Fruit fly (Drosophila melanogaster) whole organism, embryonic: ENCODE data around the gene CG12581.

Source experiments
- Abd-B ChIP-seq: fragments of 200-800 bp; sonication (Bioruptor generic); optimal IDR thresholded peaks from 2 replicates; lab custom pipeline; 2018; ENCODE audit warnings: missing biosample characterization, mild to moderate bottlenecking, missing genetic modification characterization, moderate library complexity
- Atf-2 ChIP-seq: fragments of 200-800 bp; sonication (Bioruptor generic); optimal IDR thresholded peaks from 2 replicates; lab custom pipeline; 2016; ENCODE audit warnings: missing biosample characterization, missing genetic modification characterization
- C15 ChIP-seq: fragments of 200-800 bp; sonication (Bioruptor generic); IDR thresholded peaks from 3 replicates; pipeline ENCODE4 v1.3.6; 2022; ENCODE audit warnings: missing biosample characterization, missing genetic modification characterization
- CG10267 ChIP-seq: fragments of 200-800 bp; sonication (Bioruptor generic); optimal IDR thresholded peaks from 2 replicates; lab custom pipeline; 2018; ENCODE audit warnings: missing biosample characterization, mild to moderate bottlenecking, missing genetic modification characterization, moderate library complexity
- CG10274 ChIP-seq: fragments of 200-800 bp; sonication (Bioruptor generic); optimal IDR thresholded peaks from 3 replicates; lab custom pipeline; 2017; ENCODE audit warnings: missing biosample characterization, mild to moderate bottlenecking, missing genetic modification characterization
- CG10431 ChIP-seq: fragments of 200-800 bp; sonication (Bioruptor generic); optimal IDR thresholded peaks from 3 replicates; lab custom pipeline; 2018; ENCODE audit warnings: missing biosample characterization, mild to moderate bottlenecking, missing genetic modification characterization
- CG11085 ChIP-seq: fragments of 200-800 bp; sonication (Bioruptor generic); IDR thresholded peaks from 2 replicates; pipeline ENCODE4 v1.3.6; 2022; ENCODE audit warnings: missing biosample characterization, missing genetic modification characterization
- CG11093 ChIP-seq: fragments of 200-800 bp; sonication (Bioruptor generic); IDR thresholded peaks from 3 replicates; pipeline ENCODE4 v1.3.6; 2022; ENCODE audit warnings: missing biosample characterization, missing genetic modification characterization
- CG12155 ChIP-seq: fragments of 200-800 bp; sonication (Bioruptor generic); optimal IDR thresholded peaks from 3 replicates; lab custom pipeline; 2016; ENCODE audit warnings: missing biosample characterization, missing genetic modification characterization
- CG12299 ChIP-seq: fragments of 200-800 bp; sonication (Bioruptor generic); optimal IDR thresholded peaks from 2 replicates; lab custom pipeline; 2018; ENCODE audit warnings: missing biosample characterization, mild to moderate bottlenecking, missing genetic modification characterization
- CG13296 ChIP-seq: fragments of 200-800 bp; sonication (Bioruptor generic); optimal IDR thresholded peaks from 3 replicates; lab custom pipeline; 2018; ENCODE audit warnings: missing biosample characterization, mild to moderate bottlenecking, missing genetic modification characterization
- CG16815 ChIP-seq: fragments of 200-800 bp; sonication (Bioruptor generic); optimal IDR thresholded peaks from 3 replicates; lab custom pipeline; 2017; ENCODE audit warnings: missing biosample characterization, mild to moderate bottlenecking, missing genetic modification characterization
- CG2129 ChIP-seq: fragments of 200-800 bp; sonication (Bioruptor generic); IDR thresholded peaks from 2 replicates; pipeline ENCODE4 v1.3.6; 2022; ENCODE audit warnings: missing biosample characterization, missing genetic modification characterization; ENCODE audit not compliant: partially characterized antibody
- CG3163 ChIP-seq: fragments of 200-800 bp; sonication (Bioruptor generic); optimal IDR thresholded peaks from 3 replicates; lab custom pipeline; 2016; ENCODE audit warnings: missing biosample characterization, missing genetic modification characterization
- CG3995 ChIP-seq: fragments of 200-800 bp; sonication (Bioruptor generic); optimal IDR thresholded peaks from 3 replicates; lab custom pipeline; 2016; ENCODE audit warnings: missing biosample characterization, missing genetic modification characterization
- CG6654 ChIP-seq: fragments of 200-800 bp; sonication (Bioruptor generic); optimal IDR thresholded peaks from 2 replicates; lab custom pipeline; 2017; ENCODE audit warnings: missing biosample characterization, mild to moderate bottlenecking, missing genetic modification characterization
- CG7357 ChIP-seq: fragments of 200-800 bp; sonication (Bioruptor generic); IDR thresholded peaks from 3 replicates; pipeline ENCODE4 v1.3.6; 2022; ENCODE audit warnings: missing biosample characterization, missing genetic modification characterization
- CG8089 ChIP-seq: fragments of 200-800 bp; sonication (Bioruptor generic); optimal IDR thresholded peaks from 3 replicates; lab custom pipeline; 2016; ENCODE audit warnings: missing biosample characterization, missing genetic modification characterization
- CG8388 ChIP-seq: fragments of 200-800 bp; sonication (Bioruptor generic); optimal IDR thresholded peaks from 2 replicates; lab custom pipeline; 2019; ENCODE audit warnings: missing biosample characterization, mild to moderate bottlenecking, missing genetic modification characterization, moderate library complexity
- Chrac-16 ChIP-seq: fragments of 200-800 bp; sonication (Bioruptor generic); optimal IDR thresholded peaks from 3 replicates; lab custom pipeline; 2016; ENCODE audit warnings: missing biosample characterization, missing genetic modification characterization
- Deaf1 ChIP-seq: fragments of 200-800 bp; optimal IDR thresholded peaks from 3 replicates; lab custom pipeline; 2019; ENCODE audit warnings: missing biosample characterization, mild to moderate bottlenecking, missing genetic modification characterization, moderate library complexity
- Dfd ChIP-seq, 2 experiments: fragments of >200 bp; optimal IDR thresholded peaks; 2 replicates each; lab custom pipeline; 2017; ENCODE audit warnings: missing biosample characterization in 2 of 2, missing genetic modification characterization in 2 of 2
- ERR ChIP-seq: fragments of 200-800 bp; sonication (Bioruptor generic); optimal IDR thresholded peaks from 2 replicates; lab custom pipeline; 2016; ENCODE audit warnings: missing biosample characterization, missing genetic modification characterization
- Ets97D ChIP-seq: fragments of 200-800 bp; sonication (Bioruptor generic); optimal IDR thresholded peaks from 3 replicates; lab custom pipeline; 2016; ENCODE audit warnings: missing biosample characterization, missing genetic modification characterization
- Hr3 ChIP-seq: fragments of 200-800 bp; sonication (Bioruptor generic); optimal IDR thresholded peaks from 3 replicates; lab custom pipeline; 2016; ENCODE audit warnings: missing biosample characterization, missing genetic modification characterization
- NK7.1 ChIP-seq: fragments of 200-800 bp; sonication (Bioruptor generic); optimal IDR thresholded peaks from 3 replicates; lab custom pipeline; 2016; ENCODE audit warnings: missing biosample characterization, missing genetic modification characterization
- Oaz ChIP-seq: fragments of 200-800 bp; sonication (Bioruptor generic); IDR thresholded peaks from 2 replicates; pipeline ENCODE4 v1.3.6; 2022; ENCODE audit warnings: missing biosample characterization, missing genetic modification characterization
- Opbp ChIP-seq: fragments of 200-800 bp; sonication (Bioruptor generic); IDR thresholded peaks from 3 replicates; pipeline ENCODE4 v1.3.6; 2022; ENCODE audit warnings: missing biosample characterization, missing genetic modification characterization; ENCODE audit not compliant: partially characterized antibody
- Poxn ChIP-seq: fragments of 200-800 bp; sonication (Bioruptor generic); IDR thresholded peaks from 2 replicates; pipeline ENCODE4 v1.3.6; 2022; ENCODE audit warnings: missing biosample characterization, missing genetic modification characterization
- Sox100B ChIP-seq: fragments of 200-800 bp; sonication (Bioruptor generic); optimal IDR thresholded peaks from 3 replicates; lab custom pipeline; 2018; ENCODE audit warnings: missing biosample characterization, mild to moderate bottlenecking, missing genetic modification characterization
- Spps ChIP-seq: fragments of 200-800 bp; sonication (Bioruptor generic); optimal IDR thresholded peaks from 2 replicates; lab custom pipeline; 2018; ENCODE audit warnings: missing biosample characterization, mild to moderate bottlenecking, missing genetic modification characterization
- Xrp1 ChIP-seq: fragments of 200-800 bp; sonication (Bioruptor generic); IDR thresholded peaks from 2 replicates; pipeline ENCODE4 v1.3.6; 2022; ENCODE audit warnings: missing biosample characterization, missing genetic modification characterization
- YL-1 ChIP-seq: fragments of 200-800 bp; sonication (Bioruptor generic); optimal IDR thresholded peaks from 3 replicates; lab custom pipeline; 2017; ENCODE audit warnings: missing biosample characterization, mild to moderate bottlenecking, missing genetic modification characterization
- cg ChIP-seq: fragments of 200-800 bp; sonication (Bioruptor generic); optimal IDR thresholded peaks from 3 replicates; lab custom pipeline; 2019; ENCODE audit warnings: missing biosample characterization, mild to moderate bottlenecking, missing genetic modification characterization, moderate library complexity
- corto ChIP-seq: fragments of 200-800 bp; sonication (Bioruptor generic); optimal IDR thresholded peaks from 2 replicates; lab custom pipeline; 2016; ENCODE audit warnings: missing biosample characterization, mild to moderate bottlenecking, missing genetic modification characterization, moderate library complexity
- dmrt11E ChIP-seq: fragments of 200-800 bp; sonication (Bioruptor generic); optimal IDR thresholded peaks from 3 replicates; lab custom pipeline; 2018; ENCODE audit warnings: missing biosample characterization, mild to moderate bottlenecking, missing genetic modification characterization, moderate library complexity
- en ChIP-seq: fragments of 200-800 bp; sonication (Bioruptor generic); optimal IDR thresholded peaks from 2 replicates; lab custom pipeline; 2016; ENCODE audit warnings: missing biosample characterization, missing genetic modification characterization
- ftz-f1 ChIP-seq: fragments of 200-800 bp; sonication (Bioruptor generic); optimal IDR thresholded peaks from 2 replicates; lab custom pipeline; 2016; ENCODE audit warnings: missing biosample characterization, missing genetic modification characterization
- klu ChIP-seq: fragments of 200-800 bp; sonication (Bioruptor generic); IDR thresholded peaks from 2 replicates; pipeline ENCODE4 v1.3.6; 2022; ENCODE audit warnings: missing biosample characterization, missing genetic modification characterization
- lola ChIP-seq, 3 experiments: fragments of >200 bp in 2 of 3; fragments of 200-800 bp in 1 of 3; sonication (Bioruptor generic) in 1 of 3; optimal IDR thresholded peaks; 2 replicates each; lab custom pipeline; 2017 to 2019; ENCODE audit warnings: missing biosample characterization in 3 of 3, missing genetic modification characterization in 3 of 3, mild to moderate bottlenecking in 1 of 3, moderate library complexity in 1 of 3
- mam ChIP-seq: fragments of 200-800 bp; sonication (Bioruptor generic); optimal IDR thresholded peaks from 3 replicates; lab custom pipeline; 2016; ENCODE audit warnings: missing biosample characterization, missing genetic modification characterization
- nmo ChIP-seq: fragments of 200-800 bp; sonication (Bioruptor generic); optimal IDR thresholded peaks from 2 replicates; lab custom pipeline; 2018; ENCODE audit warnings: missing biosample characterization, mild to moderate bottlenecking, missing genetic modification characterization, moderate library complexity
- nom ChIP-seq: fragments of 200-800 bp; sonication (Bioruptor generic); optimal IDR thresholded peaks from 2 replicates; lab custom pipeline; 2017; ENCODE audit warnings: missing biosample characterization, missing genetic modification characterization, mild to moderate bottlenecking, moderate library complexity, missing genetic modification reagents
- repo ChIP-seq: fragments of 200-800 bp; sonication (Bioruptor generic); optimal IDR thresholded peaks from 2 replicates; lab custom pipeline; 2016; ENCODE audit warnings: missing biosample characterization, missing genetic modification characterization
- salm ChIP-seq: fragments of 200-800 bp; sonication (Bioruptor generic); optimal IDR thresholded peaks from 2 replicates; lab custom pipeline; 2018; ENCODE audit warnings: missing biosample characterization, mild to moderate bottlenecking, missing genetic modification characterization
- sob ChIP-seq: fragments of 200-800 bp; sonication (Bioruptor generic); IDR thresholded peaks from 2 replicates; pipeline ENCODE4 v1.3.6; 2022; ENCODE audit warnings: missing biosample characterization, missing genetic modification characterization
- sr ChIP-seq: fragments of 200-800 bp; sonication (Bioruptor generic); IDR thresholded peaks from 3 replicates; pipeline ENCODE4 v1.3.6; 2022; ENCODE audit warnings: missing biosample characterization, missing genetic modification characterization
- tap ChIP-seq: fragments of 200-800 bp; optimal IDR thresholded peaks from 3 replicates; lab custom pipeline; 2019; ENCODE audit warnings: missing biosample characterization, mild to moderate bottlenecking, missing genetic modification characterization, moderate library complexity
- ttk ChIP-seq: fragments of 200-800 bp; sonication (Bioruptor generic); IDR thresholded peaks from 2 replicates; pipeline ENCODE4 v2.1.2; 2022; ENCODE audit warnings: missing biosample characterization, missing genetic modification characterization
- twi ChIP-seq: fragments of 200-800 bp; optimal IDR thresholded peaks from 2 replicates; lab custom pipeline; 2019; ENCODE audit warnings: missing biosample characterization, mild to moderate bottlenecking, missing genetic modification characterization, moderate library complexity
- wor ChIP-seq: fragments of 200-800 bp; sonication (Bioruptor generic); IDR thresholded peaks from 2 replicates; pipeline ENCODE4 v1.3.6; 2022; ENCODE audit warnings: missing biosample characterization, missing genetic modification characterization

The CG12581 gene

dm6 chr3R:4214038-4214437, 39.6 kb downstream of the CG12581 start (continued):
- TF ChIP-seq ftz-f1 (GFP tag; lab: Kevin White, UChicago): no peak
- peak; percentile 87 for TF ChIP-seq sob (GFP tag; lab: Robert Waterston, UW)
- TF ChIP-seq YL-1 (GFP tag; lab: Kevin White, UChicago): no peak
- no peak for TF ChIP-seq cg (GFP tag; lab: Kevin White, UChicago)
- TF ChIP-seq Hr3: peak; percentile 70
- peak; percentile 52 for TF ChIP-seq CG13296 (GFP tag; lab: Kevin White, UChicago)
- TF ChIP-seq mam (GFP tag; lab: Kevin White, UChicago): peak; percentile 66
- TF ChIP-seq wor (GFP tag; lab: Robert Waterston, UW): peak; percentile 80
- TF ChIP-seq corto (GFP tag; lab: Kevin White, UChicago): no peak
- no peak for TF ChIP-seq CG12299
- TF ChIP-seq CG7357 (GFP tag; lab: Robert Waterston, UW): peak; percentile 73; the same call in 2 of the 3 replicates
- no peak for TF ChIP-seq Ets97D (GFP tag; lab: Kevin White, UChicago)
- peak; percentile 46 for TF ChIP-seq en
- TF ChIP-seq CG3995 (GFP tag; lab: Kevin White, UChicago): no peak
- peak; percentile 62 for TF ChIP-seq CG8388 (GFP tag; lab: Kevin White, UChicago)
- TF ChIP-seq CG6654: peak; percentile 55
- no peak for TF ChIP-seq twi (tag; lab: Kevin White, UChicago)
- peak; percentile 60 for TF ChIP-seq salm (tag; lab: Kevin White, UChicago)
- peak; percentile 94 for TF ChIP-seq ttk
- peak; percentile 59 for TF ChIP-seq Chrac-16 (GFP tag; lab: Kevin White, UChicago)
- peak; percentile 47 for TF ChIP-seq NK7.1 (GFP tag; lab: Kevin White, UChicago)
- TF ChIP-seq repo (GFP tag; lab: Kevin White, UChicago): peak; percentile 67
- peak; percentile 48 for TF ChIP-seq CG12155 (GFP tag; lab: Kevin White, UChicago)
- peak; percentile 75 for TF ChIP-seq klu (GFP tag; lab: Robert Waterston, UW)
- peak; percentile 9 for TF ChIP-seq Deaf1 (tag; lab: Kevin White, UChicago)
- TF ChIP-seq Atf-2 (GFP tag; lab: Kevin White, UChicago): peak; percentile 59
- no peak for TF ChIP-seq Poxn
- TF ChIP-seq ERR (GFP tag; lab: Kevin White, UChicago): peak; percentile 13
- TF ChIP-seq CG10267 (tag; lab: Kevin White, UChicago): peak; percentile 26
- TF ChIP-seq sr (GFP tag; lab: Robert Waterston, UW): peak; percentile 89; the same call in 2 of the 3 replicates
- TF ChIP-seq tap (tag; lab: Kevin White, UChicago): peak; percentile 75
- peak; percentile 3 for TF ChIP-seq Spps
- TF ChIP-seq Sox100B: peak; percentile 68
- peak; percentile 79 for TF ChIP-seq nom (GFP tag; lab: Kevin White, UChicago)
- TF ChIP-seq CG11093 (GFP tag; lab: Robert Waterston, UW): peak; percentile 82
- peak; percentile 37 for TF ChIP-seq CG10274
- TF ChIP-seq CG3163 (GFP tag; lab: Kevin White, UChicago): peak; percentile 32
- peak; percentile 31 for TF ChIP-seq dmrt11E (tag; lab: Kevin White, UChicago)
- TF ChIP-seq Xrp1 (GFP tag; lab: Robert Waterston, UW): peak; percentile 84
- TF ChIP-seq Abd-B (GFP tag; lab: Kevin White, UChicago): peak; percentile 78
- TF ChIP-seq nmo (GFP tag; lab: Kevin White, UChicago): peak; percentile 80
- peak; percentile 73 for TF ChIP-seq CG11085 (GFP tag; lab: Robert Waterston, UW)
- no peak for TF ChIP-seq Opbp (GFP tag; lab: Robert Waterston, UW)
- TF ChIP-seq CG16815 (GFP tag; lab: Kevin White, UChicago): peak; percentile 42
- no peak for TF ChIP-seq Dfd (GFP tag; optimal IDR thresholded peaks at IDR 0.05; lab: Kevin White, UChicago)
- TF ChIP-seq CG10431 (GFP tag; lab: Kevin White, UChicago): no peak
- TF ChIP-seq lola (GFP tag; optimal IDR thresholded peaks at IDR 0.05; lab: Kevin White, UChicago): peak in 1 of 3 experiments; percentile 12
- peak; percentile 71 for TF ChIP-seq Oaz (GFP tag; lab: Robert Waterston, UW)
- no peak for TF ChIP-seq CG2129 (GFP tag; lab: Robert Waterston, UW)
- peak; percentile 45; the same call in 1 of the 3 replicates for TF ChIP-seq C15 (GFP tag; lab: Robert Waterston, UW)
- peak; percentile 77 for TF ChIP-seq CG8089 (GFP tag; lab: Kevin White, UChicago)
